Worm (Caenorhabditis elegans): ENCODE data around the gene D2024.5.

Gene D2024.5

ce11 chrIV:7211313-7211712 lies 16.8 kb downstream of the D2024.5 start:
- TF ChIP-seq ceh-48 (tag; optimal IDR thresholded peaks at IDR 0.05) (no peak), pros-1 (tag; optimal IDR thresholded peaks at IDR 0.05) (no peak), ceh-22 (tag; optimal IDR thresholded peaks at IDR 0.05) (no peak), che-1 (tag; optimal IDR thresholded peaks at IDR 0.05) (no peak), elt-2 (tag; optimal IDR thresholded peaks at IDR 0.05) (no peak), sdc-2 (tag; optimal IDR thresholded peaks at IDR 0.05) (no peak), K09A11.1 (tag; optimal IDR thresholded peaks at IDR 0.05; ENCODE audit: insufficient read depth) (no peak), fkh-6 (tag; optimal IDR thresholded peaks at IDR 0.05) (no peak)

- no peak for TF ChIP-seq fax-1 (tag; optimal IDR thresholded peaks at IDR 0.05)
- TF ChIP-seq npax-4 (tag; optimal IDR thresholded peaks at IDR 0.05): no peak
- no peak for TF ChIP-seq ceh-14 (tag; optimal IDR thresholded peaks at IDR 0.05)
- no peak for TF ChIP-seq hlh-8 (tag; optimal IDR thresholded peaks at IDR 0.05)
- TF ChIP-seq che-1 (tag; optimal IDR thresholded peaks at IDR 0.05): no peak
- TF ChIP-seq rnt-1 (tag; optimal IDR thresholded peaks at IDR 0.05): no peak
Observed at ce11 chrIV:7208961-7209360, 19.1 kb downstream of the D2024.5 start.

- no peak for TF ChIP-seq ceh-31 (tag; optimal IDR thresholded peaks at IDR 0.05)
- TF ChIP-seq Y22D7AL.16 (tag; optimal IDR thresholded peaks at IDR 0.05): no peak
- no peak for TF ChIP-seq C38D4.7 (GFP tag; optimal IDR thresholded peaks at IDR 0.05)
- no peak for TF ChIP-seq lim-6 (tag; optimal IDR thresholded peaks at IDR 0.05)
- TF ChIP-seq tbx-2 (tag; optimal IDR thresholded peaks at IDR 0.05): no peak
- no peak for TF ChIP-seq nfya-1 (tag; optimal IDR thresholded peaks at IDR 0.05)
- TF ChIP-seq npax-4 (tag; optimal IDR thresholded peaks at IDR 0.05): no peak
- no peak for TF ChIP-seq dve-1 (tag; optimal IDR thresholded peaks at IDR 0.05)
- TF ChIP-seq sdc-2 (tag; optimal IDR thresholded peaks at IDR 0.05): no peak
- TF ChIP-seq mec-3 (tag; optimal IDR thresholded peaks at IDR 0.05; ENCODE audit: borderline replicate concordance): no peak
- TF ChIP-seq sox-4 (tag; optimal IDR thresholded peaks at IDR 0.05): no peak
- TF ChIP-seq unc-86 (tag; optimal IDR thresholded peaks at IDR 0.05): no peak
- no peak for TF ChIP-seq hlh-30 (tag; optimal IDR thresholded peaks at IDR 0.05; ENCODE audit: insufficient read depth)
- TF ChIP-seq pha-2 (tag; optimal IDR thresholded peaks at IDR 0.05): no peak
- TF ChIP-seq fkh-6 (tag; optimal IDR thresholded peaks at IDR 0.05): no peak
- TF ChIP-seq pag-3 (tag; optimal IDR thresholded peaks at IDR 0.05; ENCODE audit: borderline replicate concordance): no peak
Observed at ce11 chrIV:7205969-7206368, 22.1 kb downstream of the D2024.5 start, which contains the start of gene kcc-1. TSS of gene kcc-1 (plus strand) at chrIV:7206269.

ce11 chrIV:7203696-7204095 lies 24.4 kb downstream of the D2024.5 start, which contains the start of gene R13A1.3:
TSS of gene R13A1.3 (plus strand) at chrIV:7203996.
- TF ChIP-seq ref-2 (tag; optimal IDR thresholded peaks at IDR 0.05) (no peak), tbx-7 (tag; optimal IDR thresholded peaks at IDR 0.05) (no peak), ceh-9 (tag; optimal IDR thresholded peaks at IDR 0.05) (no peak), sox-4 (tag; optimal IDR thresholded peaks at IDR 0.05) (no peak), sdc-2 (tag; optimal IDR thresholded peaks at IDR 0.05) (no peak), ttx-3 (tag; optimal IDR thresholded peaks at IDR 0.05) (no peak), lin-11 (tag; optimal IDR thresholded peaks at IDR 0.05) (no peak), ceh-48 (tag; optimal IDR thresholded peaks at IDR 0.05) (no peak), ceh-2 (tag; optimal IDR thresholded peaks at IDR 0.05) (no peak), ceh-24 (tag; optimal IDR thresholded peaks at IDR 0.05) (no peak), nfya-1 (tag; optimal IDR thresholded peaks at IDR 0.05) (no peak), unc-3 (GFP tag; conservative IDR thresholded peaks at IDR 0.05) (no peak), unc-3 (tag; optimal IDR thresholded peaks at IDR 0.05) (no peak), odd-2 (tag; optimal IDR thresholded peaks at IDR 0.05) (no peak)

- TF ChIP-seq ceh-34 (tag; optimal IDR thresholded peaks at IDR 0.05) (no peak), ceh-31 (tag; optimal IDR thresholded peaks at IDR 0.05) (no peak), hlh-6 (tag; optimal IDR thresholded peaks at IDR 0.05) (no peak), K02D7.2 (tag; optimal IDR thresholded peaks at IDR 0.05) (no peak), tbx-2 (tag; optimal IDR thresholded peaks at IDR 0.05) (no peak), sox-2 (GFP tag; IDR thresholded peaks at IDR 0.05) (no peak), C38D4.7 (GFP tag; optimal IDR thresholded peaks at IDR 0.05) (no peak), C08G9.2 (tag; optimal IDR thresholded peaks at IDR 0.05) (no peak), pha-4 (tag; optimal IDR thresholded peaks at IDR 0.05) (no peak), unc-42 (tag; optimal IDR thresholded peaks at IDR 0.05) (no peak), dmd-4 (tag; optimal IDR thresholded peaks at IDR 0.05; ENCODE audit: borderline replicate concordance) (no peak), Y22D7AL.16 (tag; optimal IDR thresholded peaks at IDR 0.05) (no peak), pat-9 (tag; optimal IDR thresholded peaks at IDR 0.05) (no peak), sdc-2 (tag; optimal IDR thresholded peaks at IDR 0.05) (no peak), ceh-6 (GFP tag; optimal IDR thresholded peaks at IDR 0.05) (no peak), pros-1 (tag; optimal IDR thresholded peaks at IDR 0.05) (no peak)
Observed at ce11 chrIV:7196853-7197252, 31.3 kb downstream of the D2024.5 start, which contains the start of gene unc-8. TSS of gene unc-8 (plus strand) at chrIV:7197153.
